Worm (Caenorhabditis elegans) whole organism, L2 larva: ENCODE results near the gene C50D2.1.

Experiments
- Y55F3AM.14 ChIP-seq: fragments of 200-800 bp; sonication (Bioruptor generic); optimal IDR thresholded peaks from 2 replicates; lab custom pipeline; 2018; ENCODE audit warnings: mild to moderate bottlenecking, missing genetic modification characterization, missing compliant biosample characterization
- ama-1 ChIP-seq: fragments of 150-350 bp; optimal IDR thresholded peaks from 2 replicates; lab custom pipeline; 2018; ENCODE audit warnings: inconsistent platforms
- ceh-82 ChIP-seq: fragments of 150-350 bp; optimal IDR thresholded peaks from 2 replicates; lab custom pipeline; 2014; ENCODE audit warnings: missing biosample characterization, missing genetic modification characterization
- dmd-4 ChIP-seq: sonication (generic microtip); optimal IDR thresholded peaks from 2 replicates; lab custom pipeline; 2017; ENCODE audit warnings: missing biosample characterization, missing genetic modification characterization
- egl-27 ChIP-seq: sonication (generic microtip); optimal IDR thresholded peaks from 3 replicates; lab custom pipeline; 2017; ENCODE audit warnings: missing biosample characterization, missing genetic modification reagents, missing genetic modification characterization
- lin-11 ChIP-seq: fragments of 150-350 bp; sonication (generic microtip); optimal IDR thresholded peaks from 2 replicates; lab custom pipeline; 2014; ENCODE audit warnings: missing biosample characterization, missing genetic modification characterization, inconsistent platforms, mixed read lengths
- lin-13 ChIP-seq: fragments of 150-350 bp; optimal IDR thresholded peaks from 2 replicates; lab custom pipeline; 2014; ENCODE audit warnings: missing biosample characterization, missing genetic modification reagents, missing genetic modification characterization
- mab-5 ChIP-seq: fragments of 150-350 bp; optimal IDR thresholded peaks from 2 replicates; lab custom pipeline; 2014; ENCODE audit warnings: missing biosample characterization, missing genetic modification characterization
- nhr-11 ChIP-seq: fragments of 150-350 bp; optimal IDR thresholded peaks from 2 replicates; lab custom pipeline; 2014; ENCODE audit warnings: missing biosample characterization, missing genetic modification characterization
- nhr-21 ChIP-seq: fragments of 150-350 bp; optimal IDR thresholded peaks from 2 replicates; lab custom pipeline; 2014; ENCODE audit warnings: missing biosample characterization, missing genetic modification characterization
- sem-4 ChIP-seq: fragments of 150-350 bp; optimal IDR thresholded peaks from 2 replicates; lab custom pipeline; 2014; ENCODE audit warnings: missing biosample characterization, missing genetic modification reagents, missing genetic modification characterization
- unc-39 ChIP-seq: fragments of 150-350 bp; optimal IDR thresholded peaks from 2 replicates; lab custom pipeline; 2014; ENCODE audit warnings: missing biosample characterization, missing genetic modification characterization
- zag-1 ChIP-seq: fragments of 150-350 bp; optimal IDR thresholded peaks from 2 replicates; lab custom pipeline; 2014; ENCODE audit warnings: missing biosample characterization, missing genetic modification characterization
- ztf-4 ChIP-seq: fragments of 150-350 bp; optimal IDR thresholded peaks from 2 replicates; lab custom pipeline; 2014; ENCODE audit warnings: missing biosample characterization, missing genetic modification characterization

- TF ChIP-seq mab-5 (tag; lab: Kevin White, UChicago) (no peak), nhr-21 (tag; lab: Kevin White, UChicago) (no peak), unc-39 (tag; lab: Kevin White, UChicago) (no peak), dmd-4 (no peak), egl-27 (tag; lab: Kevin White, UChicago) (no peak), ztf-4 (tag; lab: Kevin White, UChicago) (no peak), ama-1 (no peak), sem-4 (tag; lab: Kevin White, UChicago) (no peak), lin-13 (GFP tag; lab: Kevin White, UChicago) (no peak), Y55F3AM.14 (GFP tag; lab: Kevin White, UChicago) (no peak), lin-11 (tag; lab: Kevin White, UChicago) (no peak), nhr-11 (tag; lab: Kevin White, UChicago) (no peak), ceh-82 (tag; lab: Kevin White, UChicago) (no peak), zag-1 (tag; lab: Kevin White, UChicago) (no peak)
These were observed 38.0 kb upstream of the C50D2.1 start for ce11 chrII:73329-73728.
